Worm (Caenorhabditis elegans) whole organism, midembryonic: ENCODE results near the gene sym-3.

Experiments
- T22C8.4 ChIP-seq: fragments of 200-800 bp; sonication (Bioruptor generic); IDR thresholded peaks from 2 replicates; pipeline ENCODE4 v1.3.6; 2022; ENCODE audit warnings: missing genetic modification characterization, missing compliant biosample characterization
- flt-1 ChIP-seq: fragments of 200-800 bp; sonication (Bioruptor generic); IDR thresholded peaks from 2 replicates; pipeline ENCODE4 v1.3.6; 2022; ENCODE audit warnings: missing genetic modification characterization, missing compliant biosample characterization
- med-1 ChIP-seq: sonication (generic microtip); optimal IDR thresholded peaks from 2 replicates; lab custom pipeline; 2017; ENCODE audit warnings: missing genetic modification characterization, mild to moderate bottlenecking, missing compliant biosample characterization, antibody characterized with exemption, missing genetic modification reagents; ENCODE audit not compliant: insufficient read depth
- ref-1 ChIP-seq: fragments of 200-800 bp; sonication (Bioruptor generic); conservative IDR thresholded peaks from 2 replicates; pipeline ENCODE4 v1.3.6; 2022; ENCODE audit warnings: missing genetic modification reagents, missing genetic modification characterization, missing compliant biosample characterization
- tab-1 ChIP-seq: fragments of 200-800 bp; sonication (Bioruptor generic); IDR thresholded peaks from 2 replicates; pipeline ENCODE4 v1.3.6; 2022; ENCODE audit warnings: missing genetic modification characterization, missing compliant biosample characterization

ce11 chrX:5770648-5771047 lies 2.9 kb upstream of the sym-3 start, which contains the start of gene C54H2.4:
- TF ChIP-seq tab-1 (GFP tag; lab: Robert Waterston, UW) (no peak), med-1 (GFP tag; lab: Kevin White, UChicago) (no peak), flt-1 (GFP tag; lab: Robert Waterston, UW) (no peak), ref-1 (GFP tag; lab: Robert Waterston, UW) (no peak), T22C8.4 (GFP tag; lab: Robert Waterston, UW) (no peak)
